Worm (Caenorhabditis elegans) whole organism, L1 larva: Measurements from ENCODE around the gene clec-88.

ENCODE experiments used
- ceh-8 ChIP-seq: fragments of 200-800 bp; sonication (Bioruptor generic); optimal IDR thresholded peaks from 2 replicates; lab custom pipeline; 2018; ENCODE audit warnings: mild to moderate bottlenecking, missing genetic modification characterization, moderate library complexity, missing compliant biosample characterization
- ets-5 ChIP-seq: fragments of 200-800 bp; sonication (Bioruptor generic); IDR thresholded peaks from 2 replicates; pipeline ENCODE4 v1.3.6; 2022; ENCODE audit warnings: missing genetic modification characterization, missing compliant biosample characterization
- fkh-4 ChIP-seq: sonication (generic microtip); optimal IDR thresholded peaks from 2 replicates; lab custom pipeline; 2016; ENCODE audit warnings: missing compliant biosample characterization, missing genetic modification characterization, borderline replicate concordance
- nhr-11 ChIP-seq: fragments of 150-350 bp; optimal IDR thresholded peaks from 2 replicates; lab custom pipeline; 2014; ENCODE audit warnings: missing biosample characterization, missing genetic modification characterization
- nhr-237 ChIP-seq: fragments of 150-350 bp; optimal IDR thresholded peaks from 2 replicates; lab custom pipeline; 2014; ENCODE audit warnings: missing biosample characterization, missing genetic modification characterization
- snpc-4 ChIP-seq: fragments of 150-350 bp; optimal IDR thresholded peaks from 2 replicates; lab custom pipeline; 2014; ENCODE audit warnings: missing biosample characterization, missing genetic modification characterization

DNA sequence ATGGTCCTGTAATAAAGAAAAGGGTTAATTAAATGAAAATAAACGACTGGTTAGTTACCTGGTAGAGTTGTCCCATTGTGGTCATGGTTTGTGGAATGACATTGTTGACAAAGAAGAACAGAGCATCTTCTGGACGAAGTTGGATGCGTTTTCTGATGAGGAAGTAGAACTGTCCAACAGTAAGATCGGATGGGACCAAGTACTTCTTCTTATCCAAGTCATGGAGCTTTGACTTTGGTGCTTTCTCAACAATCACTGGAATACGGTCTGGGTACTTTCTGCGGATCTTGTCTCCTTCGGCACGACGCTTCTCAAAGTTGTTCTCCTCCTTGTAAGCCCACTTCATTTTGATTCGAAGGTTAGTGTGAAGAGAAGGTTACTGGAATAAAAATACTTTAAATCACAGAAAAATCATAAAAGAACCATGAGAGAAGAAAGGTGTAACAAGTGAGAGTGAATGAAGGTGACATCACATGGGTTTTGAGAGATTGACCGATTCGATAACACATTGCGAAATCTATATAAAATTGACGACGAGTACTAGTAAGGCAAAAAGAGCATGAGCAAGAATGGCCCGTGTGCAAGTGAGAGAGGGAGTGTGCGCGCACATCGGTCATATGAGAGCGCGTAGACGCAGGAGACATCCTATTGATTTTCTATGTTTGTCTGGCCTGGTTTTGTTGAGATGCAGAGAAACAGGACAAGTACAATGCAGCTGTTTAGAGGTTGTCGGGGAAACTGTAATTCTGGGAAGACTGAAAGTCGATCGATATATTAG is 18.0 kb upstream of the clec-88 start, which contains the start of gene lgg-1:
- no peak for TF ChIP-seq ets-5 (GFP tag; lab: Robert Waterston, UW)
- TF ChIP-seq nhr-237, result no peak
- no peak for TF ChIP-seq fkh-4 (tag; lab: Kevin White, UChicago)
- TF ChIP-seq nhr-11 (tag; lab: Kevin White, UChicago), result no peak
- TF ChIP-seq ceh-8, result no peak
- TF ChIP-seq snpc-4 (tag; lab: Kevin White, UChicago), result peak; percentile 14
